Worm (Caenorhabditis elegans) whole organism, L4 larva: ENCODE data around the gene F17E5.2.

Source experiments
- F10B5.3 ChIP-seq: sonication (generic microtip); optimal IDR thresholded peaks from 2 replicates; lab custom pipeline; 2016; ENCODE audit warnings: mild to moderate bottlenecking, missing genetic modification characterization, missing compliant biosample characterization
- F37D6.2 ChIP-seq: sonication (generic microtip); optimal IDR thresholded peaks from 2 replicates; lab custom pipeline; 2016; ENCODE audit warnings: mild to moderate bottlenecking, missing genetic modification characterization, missing compliant biosample characterization
- F44E2.7 ChIP-seq: fragments of 200-800 bp; sonication (Bioruptor generic); IDR thresholded peaks from 2 replicates; pipeline ENCODE4 v2.1.2; 2022; ENCODE audit warnings: missing genetic modification characterization, missing compliant biosample characterization
- F49E8.2 ChIP-seq: sonication (generic microtip); optimal IDR thresholded peaks from 2 replicates; lab custom pipeline; 2016; ENCODE audit warnings: missing compliant biosample characterization, mild to moderate bottlenecking, missing genetic modification characterization, borderline replicate concordance
- R02D3.7 ChIP-seq: fragments of 150-350 bp; sonication (generic microtip); optimal IDR thresholded peaks from 3 replicates; lab custom pipeline; 2014; ENCODE audit warnings: missing biosample characterization, missing genetic modification characterization
- T20F7.1 ChIP-seq: fragments of 200-800 bp; sonication (Bioruptor generic); optimal IDR thresholded peaks from 2 replicates; lab custom pipeline; 2018; ENCODE audit warnings: mild to moderate bottlenecking, missing genetic modification characterization, missing compliant biosample characterization
- T26A8.4 ChIP-seq: fragments of 200-800 bp; sonication (Bioruptor generic); IDR thresholded peaks from 2 replicates; pipeline ENCODE4 v1.3.6; 2022; ENCODE audit warnings: missing genetic modification characterization, missing compliant biosample characterization
- Y105C5A.15 ChIP-seq: fragments of 200-800 bp; sonication (Bioruptor generic); IDR thresholded peaks from 2 replicates; pipeline ENCODE4 v1.3.6; 2022; ENCODE audit warnings: missing genetic modification characterization, missing compliant biosample characterization
- Y48G9A.11 ChIP-seq: fragments of 200-800 bp; sonication (Bioruptor generic); IDR thresholded peaks from 2 replicates; pipeline ENCODE4 v1.3.6; 2022; ENCODE audit warnings: missing genetic modification reagents, missing genetic modification characterization, missing compliant biosample characterization
- ZK546.5 ChIP-seq, 2 experiments: sonication (generic microtip); optimal IDR thresholded peaks; 2 replicates each; lab custom pipeline; 2017; ENCODE audit warnings: missing biosample characterization in 2 of 2, missing genetic modification characterization in 2 of 2
- aha-1 ChIP-seq: fragments of 150-350 bp; peaks from one replicate; lab custom pipeline; 2014; ENCODE audit warnings: missing biosample characterization, missing genetic modification characterization
- aly-2 ChIP-seq: sonication (generic microtip); optimal IDR thresholded peaks from 2 replicates; lab custom pipeline; 2018; ENCODE audit warnings: missing biosample characterization, missing genetic modification characterization
- ceh-20 ChIP-seq: fragments of 200-800 bp; sonication (Bioruptor generic); IDR thresholded peaks from 2 replicates; pipeline ENCODE4 v1.3.6; 2022; ENCODE audit warnings: missing genetic modification reagents, missing genetic modification characterization, missing compliant biosample characterization
- ceh-28 ChIP-seq: fragments of 150-350 bp; optimal IDR thresholded peaks from 2 replicates; lab custom pipeline; 2014; ENCODE audit warnings: missing biosample characterization, missing genetic modification reagents, missing genetic modification characterization
- ceh-62 ChIP-seq: sonication (generic microtip); optimal IDR thresholded peaks from 2 replicates; lab custom pipeline; 2017; ENCODE audit warnings: missing biosample characterization, missing genetic modification characterization
- ceh-82 ChIP-seq: sonication (generic microtip); optimal IDR thresholded peaks from 2 replicates; lab custom pipeline; 2017; ENCODE audit warnings: missing biosample characterization, missing genetic modification characterization
- daf-12 ChIP-seq: fragments of 150-350 bp; optimal IDR thresholded peaks from 2 replicates; lab custom pipeline; 2014; ENCODE audit warnings: missing biosample characterization, missing genetic modification reagents, missing genetic modification characterization
- daf-16 ChIP-seq, 3 experiments: sonication (generic microtip); optimal IDR thresholded peaks; 2 replicates each; lab custom pipeline; 2016 to 2017; ENCODE audit warnings: missing genetic modification characterization in 3 of 3, missing genetic modification reagents in 3 of 3, mild to moderate bottlenecking in 2 of 3, missing compliant biosample characterization in 2 of 3, missing biosample characterization in 1 of 3, moderate library complexity in 1 of 3
- dmd-6 ChIP-seq: fragments of 200-800 bp; sonication (Bioruptor generic); IDR thresholded peaks from 2 replicates; pipeline ENCODE4 v1.3.6; 2022; ENCODE audit warnings: missing genetic modification reagents, missing genetic modification characterization, missing compliant biosample characterization
- dve-1 ChIP-seq: sonication (generic microtip); optimal IDR thresholded peaks from 2 replicates; lab custom pipeline; 2017; ENCODE audit warnings: antibody characterized with exemption, mild to moderate bottlenecking, missing genetic modification characterization, missing compliant biosample characterization; ENCODE audit not compliant: insufficient read depth
- fos-1 ChIP-seq: fragments of 150-350 bp; optimal IDR thresholded peaks from 2 replicates; lab custom pipeline; 2014; ENCODE audit warnings: missing biosample characterization, missing genetic modification characterization
- hmg-1.1 ChIP-seq: fragments of 200-800 bp; sonication (Bioruptor generic); IDR thresholded peaks from 2 replicates; pipeline ENCODE4 v1.3.6; 2022; ENCODE audit warnings: missing genetic modification reagents, missing genetic modification characterization, missing compliant biosample characterization
- lim-7 ChIP-seq: fragments of 200-800 bp; sonication (Bioruptor generic); IDR thresholded peaks from 2 replicates; pipeline ENCODE4 v1.3.6; 2022; ENCODE audit warnings: missing genetic modification characterization, missing compliant biosample characterization
- lin-1 ChIP-seq: fragments of 200-800 bp; sonication (Bioruptor generic); IDR thresholded peaks from 2 replicates; pipeline ENCODE4 v1.3.6; 2022; ENCODE audit warnings: missing genetic modification reagents, missing genetic modification characterization, missing compliant biosample characterization
- lin-15B ChIP-seq: fragments of 150-350 bp; sonication (generic microtip); optimal IDR thresholded peaks from 3 replicates; lab custom pipeline; 2014; ENCODE audit warnings: missing biosample characterization, missing genetic modification characterization
- lin-29 ChIP-seq: fragments of 200-800 bp; sonication (Bioruptor generic); IDR thresholded peaks from 2 replicates; pipeline ENCODE4 v1.3.6; 2022; ENCODE audit warnings: missing genetic modification reagents, missing genetic modification characterization, missing compliant biosample characterization
- lin-38 ChIP-seq: fragments of 200-800 bp; sonication (Bioruptor generic); IDR thresholded peaks from 2 replicates; pipeline ENCODE4 v1.3.6; 2022; ENCODE audit warnings: missing genetic modification reagents, missing genetic modification characterization, missing compliant biosample characterization
- mdl-1 ChIP-seq, 2 experiments: fragments of 150-350 bp in 1 of 2; sonication (generic microtip) in 1 of 2; optimal IDR thresholded peaks; 2 replicates each; lab custom pipeline; 2014 to 2017; ENCODE audit warnings: missing biosample characterization in 2 of 2, missing genetic modification characterization in 2 of 2
- mes-2 ChIP-seq: sonication (generic microtip); optimal IDR thresholded peaks from 2 replicates; lab custom pipeline; 2016; ENCODE audit warnings: missing genotype, mild to moderate bottlenecking, missing genetic modification characterization, missing compliant biosample characterization; ENCODE audit not compliant: poor library complexity, severe bottlenecking
- mxl-3 ChIP-seq: fragments of 200-800 bp; sonication (Bioruptor generic); optimal IDR thresholded peaks from 2 replicates; lab custom pipeline; 2018; ENCODE audit warnings: mild to moderate bottlenecking, missing genetic modification characterization, missing compliant biosample characterization
- nhr-102 ChIP-seq: sonication (generic microtip); optimal IDR thresholded peaks from 2 replicates; lab custom pipeline; 2016; ENCODE audit warnings: mild to moderate bottlenecking, missing genetic modification characterization, moderate library complexity, missing compliant biosample characterization
- nhr-11 ChIP-seq: fragments of 150-350 bp; optimal IDR thresholded peaks from 2 replicates; lab custom pipeline; 2014; ENCODE audit warnings: missing biosample characterization, missing genetic modification characterization
- nhr-111 ChIP-seq: fragments of 200-800 bp; sonication (Bioruptor generic); optimal IDR thresholded peaks from 2 replicates; lab custom pipeline; 2018; ENCODE audit warnings: mild to moderate bottlenecking, missing genetic modification characterization, missing compliant biosample characterization
- nhr-237 ChIP-seq: sonication (generic microtip); optimal IDR thresholded peaks from 2 replicates; lab custom pipeline; 2017; ENCODE audit warnings: missing biosample characterization, missing genetic modification characterization
- nhr-25 ChIP-seq: sonication (generic microtip); optimal IDR thresholded peaks from 2 replicates; lab custom pipeline; 2017; ENCODE audit warnings: missing genetic modification characterization, mild to moderate bottlenecking, missing compliant biosample characterization, antibody characterized with exemption, moderate library complexity, borderline replicate concordance; ENCODE audit not compliant: insufficient read depth
- nhr-48 ChIP-seq: sonication (generic microtip); optimal IDR thresholded peaks from 2 replicates; lab custom pipeline; 2016; ENCODE audit warnings: mild to moderate bottlenecking, missing genetic modification characterization, missing compliant biosample characterization
- nhr-76 ChIP-seq: fragments of 150-350 bp; optimal IDR thresholded peaks from 2 replicates; lab custom pipeline; 2014; ENCODE audit warnings: missing biosample characterization, missing genetic modification characterization
- pha-4 ChIP-seq, 2 experiments: fragments of 150-350 bp in 1 of 2; fragments of 200-800 bp in 1 of 2; sonication (Bioruptor generic) in 1 of 2; IDR thresholded peaks in 1 of 2; optimal IDR thresholded peaks in 1 of 2; 2 replicates each; pipeline versions ENCODE4 v1.3.6 to Lab custom; 2014 to 2022; ENCODE audit warnings: missing genetic modification characterization in 2 of 2, missing genetic modification reagents in 2 of 2, missing biosample characterization in 1 of 2, missing compliant biosample characterization in 1 of 2
- php-3 ChIP-seq: fragments of 200-800 bp; sonication (Bioruptor generic); IDR thresholded peaks from 2 replicates; pipeline ENCODE4 v1.3.6; 2022; ENCODE audit warnings: missing genetic modification reagents, missing genetic modification characterization, missing compliant biosample characterization
- pqm-1 ChIP-seq: sonication (generic microtip); optimal IDR thresholded peaks from 2 replicates; lab custom pipeline; 2017; ENCODE audit warnings: missing biosample characterization, missing genetic modification characterization
- rbr-2 ChIP-seq: sonication (generic microtip); optimal IDR thresholded peaks from 2 replicates; lab custom pipeline; 2016; ENCODE audit warnings: missing genotype, missing genetic modification characterization, missing compliant biosample characterization
- set-16 ChIP-seq: fragments of 200-800 bp; sonication (Bioruptor generic); IDR thresholded peaks from 2 replicates; pipeline ENCODE4 v1.3.6; 2022; ENCODE audit warnings: missing genetic modification reagents, missing genetic modification characterization, missing compliant biosample characterization
- skn-1 ChIP-seq: fragments of 150-350 bp; optimal IDR thresholded peaks from 2 replicates; lab custom pipeline; 2014; ENCODE audit warnings: missing biosample characterization, missing genetic modification characterization
- spr-1 ChIP-seq: sonication (generic microtip); optimal IDR thresholded peaks from 2 replicates; lab custom pipeline; 2016; ENCODE audit warnings: mild to moderate bottlenecking, missing genetic modification characterization, missing compliant biosample characterization
- tra-1 ChIP-seq: fragments of 200-800 bp; sonication (Bioruptor generic); IDR thresholded peaks from 2 replicates; pipeline ENCODE4 v1.3.6; 2022; ENCODE audit warnings: missing genetic modification reagents, missing genetic modification characterization, missing compliant biosample characterization
- vab-7 ChIP-seq: fragments of 200-800 bp; sonication (Bioruptor generic); IDR thresholded peaks from 2 replicates; pipeline ENCODE4 v1.3.6; 2022; ENCODE audit warnings: missing genetic modification reagents, missing genetic modification characterization, missing compliant biosample characterization
- zag-1 ChIP-seq: fragments of 150-350 bp; optimal IDR thresholded peaks from 2 replicates; lab custom pipeline; 2014; ENCODE audit warnings: missing biosample characterization, missing genetic modification characterization
- zfp-3 ChIP-seq: fragments of 200-800 bp; sonication (Bioruptor generic); conservative IDR thresholded peaks from 2 replicates; pipeline ENCODE4 v1.3.6; 2022; ENCODE audit warnings: missing genetic modification reagents, missing genetic modification characterization, missing compliant biosample characterization
- zip-11 ChIP-seq: fragments of 200-800 bp; sonication (Bioruptor generic); IDR thresholded peaks from 2 replicates; pipeline ENCODE4 v1.3.6; 2022; ENCODE audit warnings: missing genetic modification characterization, missing compliant biosample characterization

F17E5.2 gene

DNA sequence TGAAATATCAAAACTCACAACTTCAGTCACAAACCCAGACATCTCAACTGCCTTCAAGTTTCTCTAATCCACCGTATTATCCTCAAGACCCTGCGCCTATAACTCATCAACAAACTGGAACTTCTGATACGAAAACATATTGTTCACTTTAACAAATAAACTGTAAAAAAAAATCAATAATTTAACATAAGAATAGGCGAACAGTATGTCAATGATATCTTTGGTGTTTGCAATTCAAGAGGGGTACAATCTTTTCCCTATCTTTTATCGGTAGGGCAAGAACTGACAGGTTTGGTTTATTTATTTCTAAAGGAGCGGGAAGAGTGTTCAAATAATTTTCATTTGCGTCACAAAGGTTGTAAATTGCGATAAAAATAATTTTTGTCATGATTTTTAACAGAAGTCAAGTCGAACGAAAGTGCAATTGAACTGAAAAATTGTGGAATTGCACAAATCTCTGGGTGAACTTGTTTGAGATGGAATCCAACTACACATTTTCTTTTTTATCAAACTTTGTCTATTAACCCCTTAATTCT lies 31.0 kb upstream of the F17E5.2 start (continued):
- TF ChIP-seq spr-1 (tag; lab: Kevin White, UChicago) (peak; percentile 96), nhr-111 (no peak), php-3 (GFP tag; lab: Robert Waterston, UW) (peak; percentile 93; the same call in 1 of the 2 replicates), ceh-82 (peak; percentile 72), zfp-3 (GFP tag; lab: Robert Waterston, UW) (peak; percentile 95), F49E8.2 (tag; lab: Kevin White, UChicago) (peak; percentile 39), T20F7.1 (GFP tag; lab: Kevin White, UChicago) (peak; percentile 94), F44E2.7 (GFP tag; lab: Robert Waterston, UW) (no peak), aly-2 (tag; lab: Kevin White, UChicago) (no peak), pqm-1 (tag; lab: Kevin White, UChicago) (peak; percentile 65), T26A8.4 (peak; percentile 99), ceh-28 (tag; lab: Kevin White, UChicago) (peak; percentile 98), nhr-25 (tag; lab: Kevin White, UChicago) (peak; percentile 84), nhr-48 (tag; lab: Kevin White, UChicago) (peak; percentile 97), daf-16 (GFP tag; optimal IDR thresholded peaks at IDR 0.05; lab: Kevin White, UChicago) (peak; percentile 94 to 99), daf-16 (tag; optimal IDR thresholded peaks at IDR 0.05; lab: Kevin White, UChicago) (peak; percentile 99), F37D6.2 (tag; lab: Kevin White, UChicago) (peak; percentile 98), pha-4 (GFP tag; IDR thresholded peaks at IDR 0.05; lab: Robert Waterston, UW) (peak; percentile 96), pha-4 (tag; optimal IDR thresholded peaks at IDR 0.05; lab: Kevin White, UChicago) (peak; percentile 95), zip-11 (GFP tag; lab: Robert Waterston, UW) (no peak), ceh-62 (tag; lab: Kevin White, UChicago) (peak; percentile 40), zag-1 (tag; lab: Kevin White, UChicago) (peak; percentile 90), lin-1 (GFP tag; lab: Robert Waterston, UW) (peak; percentile 92), nhr-102 (tag; lab: Kevin White, UChicago) (peak; percentile 99), lin-15B (tag; lab: Kevin White, UChicago) (peak; percentile 13), dmd-6 (GFP tag; lab: Robert Waterston, UW) (peak; percentile 97), mdl-1 (tag; optimal IDR thresholded peaks at IDR 0.05; lab: Kevin White, UChicago) (peak; percentile 87 to 89), ceh-20 (GFP tag; lab: Robert Waterston, UW) (peak; percentile 97), aha-1 (tag; lab: Kevin White, UChicago) (peak; percentile 99), Y105C5A.15 (peak; percentile 70; the same call in 1 of the 2 replicates), nhr-76 (tag; lab: Kevin White, UChicago) (peak; percentile 87), R02D3.7 (peak; percentile 32), tra-1 (GFP tag; lab: Robert Waterston, UW) (peak; percentile 96), ZK546.5 (tag; optimal IDR thresholded peaks at IDR 0.05; lab: Kevin White, UChicago) (peak; percentile 29 to 68), mes-2 (tag; lab: Kevin White, UChicago) (peak; percentile 94), vab-7 (GFP tag; lab: Robert Waterston, UW) (peak; percentile 84; the same call in 1 of the 2 replicates), set-16 (GFP tag; lab: Robert Waterston, UW) (no peak), F10B5.3 (tag; lab: Kevin White, UChicago) (peak; percentile 95), nhr-11 (tag; lab: Kevin White, UChicago) (peak; percentile 97), skn-1 (tag; lab: Kevin White, UChicago) (peak; percentile 41), mxl-3 (GFP tag; lab: Kevin White, UChicago) (peak; percentile 89), nhr-237 (tag; lab: Kevin White, UChicago) (peak; percentile 90), lin-38 (GFP tag; lab: Robert Waterston, UW) (peak; percentile 84), dve-1 (peak; percentile 100), rbr-2 (peak; percentile 99), daf-12 (peak; percentile 9), lin-29 (peak; percentile 94), fos-1 (tag; lab: Kevin White, UChicago) (peak; percentile 98), Y48G9A.11 (GFP tag; lab: Robert Waterston, UW) (no peak), lim-7 (GFP tag; lab: Robert Waterston, UW) (no peak), hmg-1.1 (peak; percentile 99)
